Fruit fly (Drosophila melanogaster) Kc167 (cell line): ENCODE data around the gene CG17770.

ENCODE experiments used
- Myc ChIP-seq: fragments of >200 bp; optimal IDR thresholded peaks from 2 replicates; lab custom pipeline; 2017; ENCODE audit warnings: missing external identifiers
- Sin3A ChIP-seq: fragments of >200 bp; optimal IDR thresholded peaks from 2 replicates; lab custom pipeline; 2018; ENCODE audit warnings: missing external identifiers
- h ChIP-seq: fragments of >200 bp; optimal IDR thresholded peaks from 3 replicates; lab custom pipeline; 2018; ENCODE audit warnings: missing external identifiers
- insv ChIP-seq: fragments of >200 bp; optimal IDR thresholded peaks from 3 replicates; lab custom pipeline; 2018; ENCODE audit warnings: missing external identifiers
- psq ChIP-seq: fragments of >200 bp; optimal IDR thresholded peaks from 2 replicates; lab custom pipeline; 2017; ENCODE audit warnings: missing external identifiers

dm6 chr3R:25782855-25783424, 28.8 kb upstream of the CG17770 start:
- TF ChIP-seq h (lab: Kevin White, UChicago) (no peak), insv (lab: Kevin White, UChicago) (no peak), Myc (lab: Kevin White, UChicago) (no peak), Sin3A (no peak), psq (no peak)
